Fruit fly (Drosophila melanogaster) whole organism, embryonic: ENCODE measurements around the gene CG1309.

Experiments
- Atf3 ChIP-seq: fragments of 200-800 bp; sonication (Bioruptor generic); optimal IDR thresholded peaks from 3 replicates; lab custom pipeline; 2016; ENCODE audit warnings: missing biosample characterization, missing genetic modification characterization
- BEAF-32 ChIP-seq: fragments of 200-800 bp; sonication (Bioruptor generic); optimal IDR thresholded peaks from 3 replicates; lab custom pipeline; 2017; ENCODE audit warnings: missing biosample characterization, missing genetic modification characterization, mild to moderate bottlenecking, moderate library complexity, missing genetic modification reagents
- Bgb ChIP-seq: fragments of 200-800 bp; sonication (Bioruptor generic); IDR thresholded peaks from 2 replicates; pipeline ENCODE4 v1.3.6; 2022; ENCODE audit warnings: missing biosample characterization, missing genetic modification characterization; ENCODE audit not compliant: partially characterized antibody
- CG10209 ChIP-seq: fragments of 200-800 bp; sonication (Bioruptor generic); optimal IDR thresholded peaks from 3 replicates; lab custom pipeline; 2017; ENCODE audit warnings: missing biosample characterization, mild to moderate bottlenecking, missing genetic modification characterization, missing genetic modification reagents
- CG11504 ChIP-seq: fragments of 200-800 bp; sonication (Bioruptor generic); optimal IDR thresholded peaks from 3 replicates; lab custom pipeline; 2019; ENCODE audit warnings: missing biosample characterization, mild to moderate bottlenecking, missing genetic modification characterization, moderate library complexity
- CG15601 ChIP-seq: fragments of 200-800 bp; sonication (Bioruptor generic); optimal IDR thresholded peaks from 3 replicates; lab custom pipeline; 2019; ENCODE audit warnings: missing biosample characterization, mild to moderate bottlenecking, missing genetic modification characterization, moderate library complexity
- CG1603 ChIP-seq: fragments of 200-800 bp; sonication (Bioruptor generic); optimal IDR thresholded peaks from 2 replicates; lab custom pipeline; 2019; ENCODE audit warnings: missing biosample characterization, mild to moderate bottlenecking, missing genetic modification characterization, moderate library complexity
- CG2116 ChIP-seq: fragments of 200-800 bp; sonication (Bioruptor generic); optimal IDR thresholded peaks from 3 replicates; lab custom pipeline; 2018; ENCODE audit warnings: missing biosample characterization, mild to moderate bottlenecking, missing genetic modification characterization
- CG2712 ChIP-seq: fragments of 200-800 bp; optimal IDR thresholded peaks from 3 replicates; lab custom pipeline; 2019; ENCODE audit warnings: missing biosample characterization, mild to moderate bottlenecking, missing genetic modification characterization, moderate library complexity
- CG3726 ChIP-seq: fragments of 200-800 bp; sonication (Bioruptor generic); IDR thresholded peaks from 3 replicates; pipeline ENCODE4, ENCODE4 v1.3.6; 2022; ENCODE audit warnings: missing biosample characterization, missing genetic modification characterization
- CG4328 ChIP-seq: fragments of 200-800 bp; sonication (Bioruptor generic); optimal IDR thresholded peaks from 3 replicates; lab custom pipeline; 2017; ENCODE audit warnings: missing biosample characterization, missing genetic modification reagents, missing genetic modification characterization
- CG4617 ChIP-seq: fragments of 200-800 bp; sonication (Bioruptor generic); optimal IDR thresholded peaks from 3 replicates; lab custom pipeline; 2016; ENCODE audit warnings: missing biosample characterization, missing genetic modification characterization, borderline replicate concordance
- CG8478 ChIP-seq: fragments of >200 bp; optimal IDR thresholded peaks from 2 replicates; lab custom pipeline; 2018
- CG9437 ChIP-seq: fragments of 200-800 bp; sonication (Bioruptor generic); optimal IDR thresholded peaks from 2 replicates; lab custom pipeline; 2018; ENCODE audit warnings: missing biosample characterization, mild to moderate bottlenecking, missing genetic modification characterization
- CG9727 ChIP-seq: fragments of 200-800 bp; sonication (Bioruptor generic); optimal IDR thresholded peaks from 3 replicates; lab custom pipeline; 2017; ENCODE audit warnings: missing biosample characterization, mild to moderate bottlenecking, missing genetic modification characterization
- Chrac-16 ChIP-seq: fragments of 200-800 bp; sonication (Bioruptor generic); optimal IDR thresholded peaks from 3 replicates; lab custom pipeline; 2016; ENCODE audit warnings: missing biosample characterization, missing genetic modification characterization
- Dad ChIP-seq: fragments of 200-800 bp; sonication (Bioruptor generic); optimal IDR thresholded peaks from 3 replicates; lab custom pipeline; 2016; ENCODE audit warnings: missing biosample characterization, missing genetic modification characterization
- Drgx ChIP-seq: fragments of 200-800 bp; sonication (Bioruptor generic); IDR thresholded peaks from 2 replicates; pipeline ENCODE4 v1.3.6; 2022; ENCODE audit warnings: missing biosample characterization, missing genetic modification characterization
- Ets65A ChIP-seq: fragments of 200-800 bp; sonication (Bioruptor generic); peaks from one replicate; lab custom pipeline; 2016; ENCODE audit warnings: missing biosample characterization, missing genetic modification characterization
- HmgZ ChIP-seq: fragments of 200-800 bp; sonication (Bioruptor generic); optimal IDR thresholded peaks from 2 replicates; lab custom pipeline; 2018; ENCODE audit warnings: missing biosample characterization, mild to moderate bottlenecking, missing genetic modification characterization
- Hmx ChIP-seq: fragments of 200-800 bp; sonication (Bioruptor generic); optimal IDR thresholded peaks from 2 replicates; lab custom pipeline; 2016; ENCODE audit warnings: missing biosample characterization, missing genetic modification characterization
- Kr ChIP-seq: fragments of 200-800 bp; sonication (Bioruptor generic); optimal IDR thresholded peaks from 2 replicates; lab custom pipeline; 2017; ENCODE audit warnings: missing biosample characterization, mild to moderate bottlenecking, missing genetic modification characterization
- Lpt ChIP-seq: fragments of >200 bp; optimal IDR thresholded peaks from 2 replicates; lab custom pipeline; 2018; ENCODE audit warnings: missing biosample characterization, missing genetic modification characterization
- Myb ChIP-seq: fragments of 200-800 bp; sonication (Bioruptor generic); optimal IDR thresholded peaks from 2 replicates; lab custom pipeline; 2016; ENCODE audit warnings: missing biosample characterization, missing genetic modification characterization
- Nf-YB ChIP-seq: fragments of 200-800 bp; sonication (Bioruptor generic); optimal IDR thresholded peaks from 3 replicates; lab custom pipeline; 2019; ENCODE audit warnings: missing biosample characterization, mild to moderate bottlenecking, missing genetic modification characterization, moderate library complexity
- Sox102F ChIP-seq: fragments of 200-800 bp; sonication (Bioruptor generic); optimal IDR thresholded peaks from 2 replicates; lab custom pipeline; 2018; ENCODE audit warnings: missing biosample characterization, mild to moderate bottlenecking, missing genetic modification characterization, moderate library complexity
- Ssrp ChIP-seq: fragments of 200-800 bp; sonication (Bioruptor generic); optimal IDR thresholded peaks from 2 replicates; lab custom pipeline; 2018; ENCODE audit warnings: missing biosample characterization, mild to moderate bottlenecking, missing genetic modification characterization, moderate library complexity
- Tbp ChIP-seq: fragments of >200 bp; optimal IDR thresholded peaks from 2 replicates; lab custom pipeline; 2018; ENCODE audit warnings: missing biosample characterization, missing genetic modification characterization
- Trl ChIP-seq, 3 experiments: fragments of >200 bp in 2 of 3; fragments of 200-800 bp in 1 of 3; sonication (Bioruptor generic) in 1 of 3; optimal IDR thresholded peaks; 2 replicates in 1 of 3; 3 replicates in 2 of 3; lab custom pipeline; 2016 to 2017; ENCODE audit warnings: missing biosample characterization in 1 of 3, missing genetic modification characterization in 1 of 3
- Xrp1 ChIP-seq: fragments of 200-800 bp; sonication (Bioruptor generic); IDR thresholded peaks from 2 replicates; pipeline ENCODE4 v1.3.6; 2022; ENCODE audit warnings: missing biosample characterization, missing genetic modification characterization
- al ChIP-seq: fragments of 200-800 bp; sonication (Bioruptor generic); IDR thresholded peaks from 2 replicates; pipeline ENCODE4 v1.3.6; 2022; ENCODE audit warnings: missing biosample characterization, missing genetic modification characterization
- br ChIP-seq: fragments of >200 bp; optimal IDR thresholded peaks from 2 replicates; lab custom pipeline; 2017
- bsh ChIP-seq, 2 experiments: fragments of 200-800 bp; sonication (Bioruptor generic); optimal IDR thresholded peaks; 2 replicates each; lab custom pipeline; 2017 to 2018; ENCODE audit warnings: mild to moderate bottlenecking in 2 of 2, missing biosample characterization in 2 of 2, missing genetic modification characterization in 2 of 2, moderate library complexity in 1 of 2
- chinmo ChIP-seq: fragments of 200-800 bp; sonication (Bioruptor generic); IDR thresholded peaks from 4 replicates; pipeline ENCODE4 v1.3.6; 2022; ENCODE audit warnings: missing biosample characterization, missing genetic modification characterization; ENCODE audit not compliant: partially characterized antibody
- chm ChIP-seq: fragments of 200-800 bp; sonication (Bioruptor generic); IDR thresholded peaks from 2 replicates; pipeline ENCODE4 v1.3.6; 2022; ENCODE audit warnings: missing biosample characterization, missing genetic modification characterization
- ci ChIP-seq: fragments of 200-800 bp; sonication (Bioruptor generic); IDR thresholded peaks from 3 replicates; pipeline ENCODE4 v1.3.6; 2022; ENCODE audit warnings: missing biosample characterization, missing genetic modification characterization
- dmrt99B ChIP-seq: fragments of 200-800 bp; sonication (Bioruptor generic); optimal IDR thresholded peaks from 2 replicates; lab custom pipeline; 2018; ENCODE audit warnings: missing biosample characterization, mild to moderate bottlenecking, missing genetic modification characterization, moderate library complexity
- dysf ChIP-seq: fragments of 200-800 bp; sonication (Bioruptor generic); IDR thresholded peaks from 3 replicates; pipeline ENCODE4 v1.3.6; 2022; ENCODE audit warnings: missing biosample characterization, missing genetic modification characterization
- gce ChIP-seq: fragments of 200-800 bp; sonication (Bioruptor generic); IDR thresholded peaks from 3 replicates; pipeline ENCODE4 v1.3.6; 2022; ENCODE audit warnings: missing biosample characterization, missing genetic modification characterization
- hb ChIP-seq: fragments of 200-800 bp; sonication (Bioruptor generic); IDR thresholded peaks from 3 replicates; pipeline ENCODE4 v1.3.6; 2022; ENCODE audit warnings: missing biosample characterization, missing genetic modification characterization; ENCODE audit not compliant: partially characterized antibody
- jing ChIP-seq: fragments of 200-800 bp; sonication (Bioruptor generic); optimal IDR thresholded peaks from 2 replicates; lab custom pipeline; 2018; ENCODE audit warnings: missing biosample characterization, mild to moderate bottlenecking, missing genetic modification characterization
- nom ChIP-seq: fragments of 200-800 bp; sonication (Bioruptor generic); optimal IDR thresholded peaks from 2 replicates; lab custom pipeline; 2017; ENCODE audit warnings: missing biosample characterization, missing genetic modification characterization, mild to moderate bottlenecking, moderate library complexity, missing genetic modification reagents
- oc ChIP-seq: fragments of 200-800 bp; sonication (Bioruptor generic); optimal IDR thresholded peaks from 2 replicates; lab custom pipeline; 2018; ENCODE audit warnings: missing biosample characterization, mild to moderate bottlenecking, missing genetic modification characterization, moderate library complexity
- row ChIP-seq: fragments of 200-800 bp; sonication (Bioruptor generic); IDR thresholded peaks from 3 replicates; pipeline ENCODE4 v1.3.6; 2022; ENCODE audit warnings: missing biosample characterization, missing genetic modification characterization
- sens ChIP-seq: fragments of 200-800 bp; sonication (Bioruptor generic); peaks from one replicate; lab custom pipeline; 2016; ENCODE audit warnings: missing biosample characterization, missing genetic modification characterization
- seq ChIP-seq: fragments of 200-800 bp; sonication (Bioruptor generic); IDR thresholded peaks from 2 replicates; pipeline ENCODE4 v1.3.6; 2022; ENCODE audit warnings: missing biosample characterization, missing genetic modification characterization
- sisA ChIP-seq: fragments of 200-800 bp; sonication (Bioruptor generic); IDR thresholded peaks from 2 replicates; pipeline ENCODE4 v1.3.6; 2022; ENCODE audit warnings: missing biosample characterization, missing genetic modification characterization
- sqz ChIP-seq: fragments of 200-800 bp; sonication (Bioruptor generic); optimal IDR thresholded peaks from 3 replicates; lab custom pipeline; 2018; ENCODE audit warnings: missing biosample characterization, mild to moderate bottlenecking, missing genetic modification characterization
- stwl ChIP-seq: fragments of 200-800 bp; sonication (Bioruptor generic); optimal IDR thresholded peaks from 3 replicates; lab custom pipeline; 2018; ENCODE audit warnings: missing biosample characterization, mild to moderate bottlenecking, missing genetic modification characterization, moderate library complexity
- vvl ChIP-seq: fragments of 200-800 bp; sonication (Bioruptor generic); IDR thresholded peaks from 2 replicates; pipeline ENCODE4 v1.3.6; 2022; ENCODE audit warnings: missing biosample characterization, missing genetic modification characterization

The CG1309 gene

dm6 chr3L:4304244-4304959, 45.2 kb downstream of the CG1309 start:
- TF ChIP-seq Xrp1 (GFP tag; lab: Robert Waterston, UW) (peak; percentile 44; the same call in 1 of the 2 replicates), CG8478 (lab: Kevin White, UChicago) (no peak), HmgZ (no peak), Lpt (GFP tag; lab: Kevin White, UChicago) (no peak), br (lab: Kevin White, UChicago) (no peak), vvl (0 out of 2 replicates have a peak, but pooled peaks have one; percentile 26), Sox102F (GFP tag; lab: Kevin White, UChicago) (peak; percentile 0), CG10209 (no peak), al (GFP tag; lab: Robert Waterston, UW) (no peak), row (GFP tag; lab: Robert Waterston, UW) (no peak; the same call in 2 of the 3 replicates), Kr (GFP tag; lab: Kevin White, UChicago) (no peak), CG4328 (GFP tag; lab: Kevin White, UChicago) (no peak), Hmx (GFP tag; lab: Kevin White, UChicago) (no peak), CG1603 (peak; percentile 11), CG4617 (GFP tag; lab: Kevin White, UChicago) (no peak), jing (GFP tag; lab: Kevin White, UChicago) (no peak), CG15601 (tag; lab: Kevin White, UChicago) (no peak), Myb (GFP tag; lab: Kevin White, UChicago) (no peak), sisA (GFP tag; lab: Robert Waterston, UW) (0 out of 2 replicates have a peak, but pooled peaks have one; percentile 18), Tbp (GFP tag; lab: Kevin White, UChicago) (no peak), Nf-YB (GFP tag; lab: Kevin White, UChicago) (no peak), Ssrp (tag; lab: Kevin White, UChicago) (no peak), CG2116 (GFP tag; lab: Kevin White, UChicago) (no peak), CG3726 (no peak), CG9437 (GFP tag; lab: Kevin White, UChicago) (no peak), dmrt99B (no peak), sens (GFP tag; lab: Kevin White, UChicago) (peak; percentile 85), nom (GFP tag; lab: Kevin White, UChicago) (peak; percentile 25), ci (0 out of 3 replicates have a peak, but pooled peaks have one; percentile 8), CG9727 (GFP tag; lab: Kevin White, UChicago) (no peak), stwl (tag; lab: Kevin White, UChicago) (no peak), hb (GFP tag; lab: Robert Waterston, UW) (no peak), oc (no peak), Bgb (GFP tag; lab: Robert Waterston, UW) (no peak), gce (GFP tag; lab: Robert Waterston, UW) (no peak), chm (GFP tag; lab: Robert Waterston, UW) (peak; percentile 29; the same call in 1 of the 2 replicates), chinmo (no peak), CG2712 (tag; lab: Kevin White, UChicago) (peak; percentile 33), seq (GFP tag; lab: Robert Waterston, UW) (no peak), CG11504 (no peak), Dad (no peak), dysf (GFP tag; lab: Robert Waterston, UW) (0 out of 3 replicates have a peak, but pooled peaks have one; percentile 21), Drgx (GFP tag; lab: Robert Waterston, UW) (peak; percentile 95), Atf3 (GFP tag; lab: Kevin White, UChicago) (no peak), Chrac-16 (no peak), bsh (GFP tag; optimal IDR thresholded peaks at IDR 0.05; lab: Kevin White, UChicago) (peak in 1 of 2 experiments; percentile 31), Trl (optimal IDR thresholded peaks at IDR 0.05; lab: Kevin White, UChicago) (no peak), Trl (GFP tag; optimal IDR thresholded peaks at IDR 0.05; lab: Kevin White, UChicago) (no peak), sqz (GFP tag; lab: Kevin White, UChicago) (no peak), Ets65A (peak; percentile 85), BEAF-32 (GFP tag; lab: Kevin White, UChicago) (no peak)
